Worm (Caenorhabditis elegans): ENCODE results near the gene Y39F10A.1.

Gene Y39F10A.1

DNA sequence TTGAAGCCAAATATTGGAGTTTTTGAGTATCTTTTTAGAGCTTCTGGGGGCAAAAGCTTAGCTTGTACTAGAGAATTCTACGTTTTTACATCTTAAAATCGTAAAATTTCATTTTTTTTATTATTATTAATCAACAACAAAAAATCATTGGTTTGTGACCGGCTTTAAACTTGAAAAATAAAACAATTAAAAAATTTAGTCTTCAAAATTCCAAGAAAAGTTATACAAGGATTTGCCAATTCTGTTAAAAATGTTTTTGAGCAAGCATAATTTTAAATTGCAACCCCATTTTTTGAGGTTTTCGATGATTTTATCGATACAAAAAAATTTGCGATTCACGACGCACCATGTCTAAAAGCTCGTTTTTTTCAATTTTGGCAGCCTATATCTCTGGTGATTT, 17.9 kb upstream of the Y39F10A.1 start:
- TF ChIP-seq nhr-20 (tag; optimal IDR thresholded peaks at IDR 0.05) (no peak), isw-1 (GFP tag; IDR thresholded peaks at IDR 0.05) (no peak), dpl-1 (GFP tag; optimal IDR thresholded peaks at IDR 0.05) (no peak), lsy-2 (tag; optimal IDR thresholded peaks at IDR 0.05) (no peak), unc-30 (tag; optimal IDR thresholded peaks at IDR 0.05) (no peak), sox-4 (tag; optimal IDR thresholded peaks at IDR 0.05) (no peak), ama-1 (optimal IDR thresholded peaks at IDR 0.05) (no peak), blmp-1 (tag; optimal IDR thresholded peaks at IDR 0.05) (no peak), unc-98 (GFP tag; IDR thresholded peaks at IDR 0.05) (no peak), xbp-1 (tag; optimal IDR thresholded peaks at IDR 0.05) (no peak), nhr-47 (tag; optimal IDR thresholded peaks at IDR 0.05) (no peak), lin-14 (GFP tag; optimal IDR thresholded peaks at IDR 0.05) (no peak), nhr-12 (tag; optimal IDR thresholded peaks at IDR 0.05) (no peak), fos-1 (tag; optimal IDR thresholded peaks at IDR 0.05) (no peak), lir-3 (tag; optimal IDR thresholded peaks at IDR 0.05; ENCODE audit: poor library complexity) (no peak), ztf-11 (tag; optimal IDR thresholded peaks at IDR 0.05) (no peak), ceh-88 (GFP tag; IDR thresholded peaks at IDR 0.05) (no peak), nhr-90 (tag; optimal IDR thresholded peaks at IDR 0.05; ENCODE audit: poor library complexity) (no peak)

DNA sequence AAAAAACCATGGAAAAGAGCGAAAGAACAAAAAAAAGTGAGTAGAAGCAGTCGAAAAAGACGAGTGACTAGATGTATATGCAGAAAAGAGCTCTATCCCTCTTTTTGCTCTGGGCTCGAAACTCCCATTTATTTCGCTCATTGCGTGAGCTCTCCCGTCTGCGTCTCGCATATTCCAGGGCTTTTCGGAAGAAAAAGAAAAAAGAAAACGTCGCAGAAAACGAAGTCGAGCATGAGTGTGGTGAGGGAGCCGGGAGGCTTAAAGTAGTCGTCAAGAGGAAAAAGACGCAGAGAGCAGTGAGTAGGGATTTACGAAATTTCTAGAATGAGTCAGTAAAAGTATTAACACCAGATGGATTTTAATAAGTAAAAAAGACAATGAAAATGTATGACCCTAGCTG, 15.3 kb upstream of the Y39F10A.1 start:
- no peak for TF ChIP-seq lir-3 (tag; optimal IDR thresholded peaks at IDR 0.05; ENCODE audit: poor library complexity)
- TF ChIP-seq sptf-1 (tag; optimal IDR thresholded peaks at IDR 0.05): no peak
- peak; percentile 61 for TF ChIP-seq fkh-10 (GFP tag; optimal IDR thresholded peaks at IDR 0.05)
- no peak for TF ChIP-seq ceh-63 (GFP tag; optimal IDR thresholded peaks at IDR 0.05)
- TF ChIP-seq nhr-47 (tag; optimal IDR thresholded peaks at IDR 0.05): peak; percentile 60
- TF ChIP-seq Y116A8C.19 (tag; optimal IDR thresholded peaks at IDR 0.05; ENCODE audit: borderline replicate concordance): no peak
- peak; percentile 24 to 67 for TF ChIP-seq lsy-2 (tag; optimal IDR thresholded peaks at IDR 0.05)
- TF ChIP-seq fos-1 (tag; optimal IDR thresholded peaks at IDR 0.05): peak; percentile 12
- no peak for TF ChIP-seq C16A3.4 (tag; optimal IDR thresholded peaks at IDR 0.05)
- no peak for TF ChIP-seq lin-13 (GFP tag; optimal IDR thresholded peaks at IDR 0.05)
- no peak for TF ChIP-seq hlh-4 (tag; optimal IDR thresholded peaks at IDR 0.05)
- peak; percentile 41 for TF ChIP-seq xbp-1 (tag; optimal IDR thresholded peaks at IDR 0.05)
- peak in 1 of 3 experiments; percentile 40 for TF ChIP-seq dpl-1 (GFP tag; optimal IDR thresholded peaks at IDR 0.05)
- TF ChIP-seq swsn-7 (tag; optimal IDR thresholded peaks at IDR 0.05): peak; percentile 41
- TF ChIP-seq ceh-90 (tag; optimal IDR thresholded peaks at IDR 0.05): no peak
- peak; percentile 50 for TF ChIP-seq egl-13 (tag; optimal IDR thresholded peaks at IDR 0.05)
- no peak for TF ChIP-seq blmp-1 (tag; optimal IDR thresholded peaks at IDR 0.05)
- no peak for TF ChIP-seq pqm-1 (tag; optimal IDR thresholded peaks at IDR 0.05)
- no peak for TF ChIP-seq F16B12.6 (tag; optimal IDR thresholded peaks at IDR 0.05)
- no peak; the same call in 1 of the 2 replicates for TF ChIP-seq isw-1 (GFP tag; IDR thresholded peaks at IDR 0.05)
- no peak for TF ChIP-seq ztf-4 (tag; optimal IDR thresholded peaks at IDR 0.05)
- no peak for TF ChIP-seq fkh-4 (tag; optimal IDR thresholded peaks at IDR 0.05; ENCODE audit: borderline replicate concordance)
- no peak for TF ChIP-seq elt-2 (tag; optimal IDR thresholded peaks at IDR 0.05)
- no peak for TF ChIP-seq ztf-11 (tag; optimal IDR thresholded peaks at IDR 0.05)
- no peak for TF ChIP-seq efl-3 (GFP tag; optimal IDR thresholded peaks at IDR 0.05)
- no peak for TF ChIP-seq vab-15 (tag; optimal IDR thresholded peaks at IDR 0.05)
- TF ChIP-seq tlp-1 (tag; optimal IDR thresholded peaks at IDR 0.05): no peak
- TF ChIP-seq efl-1 (optimal IDR thresholded peaks at IDR 0.05): peak; percentile 33 to 35
- peak in 1 of 2 experiments; percentile 81 for TF ChIP-seq efl-1 (GFP tag; optimal IDR thresholded peaks at IDR 0.05 in 1 of 2)
- TF ChIP-seq pag-3 (tag; optimal IDR thresholded peaks at IDR 0.05; ENCODE audit: borderline replicate concordance, insufficient read depth): no peak
- no peak for TF ChIP-seq unc-62 (GFP tag; optimal IDR thresholded peaks at IDR 0.05)
- TF ChIP-seq lin-14 (GFP tag; optimal IDR thresholded peaks at IDR 0.05): peak; percentile 85
- TF ChIP-seq nhr-71 (tag; optimal IDR thresholded peaks at IDR 0.05): peak; percentile 68
- no peak for TF ChIP-seq aly-2 (tag; optimal IDR thresholded peaks at IDR 0.05)
- TF ChIP-seq unc-130 (tag; optimal IDR thresholded peaks at IDR 0.05): no peak
- peak; percentile 28 for TF ChIP-seq rnt-1 (tag; optimal IDR thresholded peaks at IDR 0.05)
- no peak for TF ChIP-seq nhr-237 (tag; optimal IDR thresholded peaks at IDR 0.05)
- TF ChIP-seq C34B4.2 (tag; optimal IDR thresholded peaks at IDR 0.05): no peak
- no peak for TF ChIP-seq ceh-8 (GFP tag; optimal IDR thresholded peaks at IDR 0.05)
- no peak for TF ChIP-seq elt-3 (tag; optimal IDR thresholded peaks at IDR 0.05)
- TF ChIP-seq nhr-20 (tag; optimal IDR thresholded peaks at IDR 0.05): no peak
- TF ChIP-seq nhr-90 (tag; optimal IDR thresholded peaks at IDR 0.05; ENCODE audit: poor library complexity): no peak
- TF ChIP-seq ceh-88 (GFP tag; IDR thresholded peaks at IDR 0.05): no peak
- no peak for TF ChIP-seq mdl-1 (tag; optimal IDR thresholded peaks at IDR 0.05)
- no peak for TF ChIP-seq ama-1 (optimal IDR thresholded peaks at IDR 0.05)
